Worm (Caenorhabditis elegans) whole organism, L2 larva: Measurements from ENCODE around the gene pcyt-1.

ENCODE experiments used
- aly-2 ChIP-seq: fragments of 150-350 bp; optimal IDR thresholded peaks from 2 replicates; lab custom pipeline; 2014; ENCODE audit warnings: missing biosample characterization, missing genetic modification characterization
- ama-1 ChIP-seq: fragments of 150-350 bp; optimal IDR thresholded peaks from 2 replicates; lab custom pipeline; 2018; ENCODE audit warnings: inconsistent platforms
- elt-1 ChIP-seq: fragments of 150-350 bp; optimal IDR thresholded peaks from 2 replicates; lab custom pipeline; 2014; ENCODE audit warnings: missing biosample characterization, missing genetic modification characterization
- elt-3 ChIP-seq: sonication (generic microtip); optimal IDR thresholded peaks from 2 replicates; lab custom pipeline; 2017; ENCODE audit warnings: missing biosample characterization, missing genetic modification characterization
- lin-39 ChIP-seq: fragments of 150-350 bp; optimal IDR thresholded peaks from 2 replicates; lab custom pipeline; 2014; ENCODE audit warnings: missing biosample characterization, missing genetic modification reagents, missing genetic modification characterization
- nhr-10 ChIP-seq: sonication (generic microtip); optimal IDR thresholded peaks from 2 replicates; lab custom pipeline; 2017; ENCODE audit warnings: missing biosample characterization, missing genetic modification characterization
- nhr-6 ChIP-seq: fragments of 150-350 bp; optimal IDR thresholded peaks from 2 replicates; lab custom pipeline; 2014; ENCODE audit warnings: missing biosample characterization, missing genetic modification characterization
- snpc-4 ChIP-seq: fragments of 150-350 bp; optimal IDR thresholded peaks from 2 replicates; lab custom pipeline; 2014; ENCODE audit warnings: missing biosample characterization, missing genetic modification characterization
- unc-39 ChIP-seq: fragments of 150-350 bp; optimal IDR thresholded peaks from 2 replicates; lab custom pipeline; 2014; ENCODE audit warnings: missing biosample characterization, missing genetic modification characterization
- unc-62 ChIP-seq: fragments of 150-350 bp; optimal IDR thresholded peaks from 2 replicates; lab custom pipeline; 2014; ENCODE audit warnings: missing biosample characterization, missing genetic modification reagents, missing genetic modification characterization
- zag-1 ChIP-seq: fragments of 150-350 bp; optimal IDR thresholded peaks from 2 replicates; lab custom pipeline; 2014; ENCODE audit warnings: missing biosample characterization, missing genetic modification characterization

DNA sequence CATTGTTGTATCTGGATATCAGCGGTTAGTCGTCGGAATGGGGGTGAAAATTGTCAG, 1.2 kb downstream of the pcyt-1 start, which contains the start of the genes unc-98 and F08C6.18:
- TF ChIP-seq aly-2 (tag; lab: Kevin White, UChicago) = no peak
- TF ChIP-seq nhr-10 = no peak
- TF ChIP-seq unc-62 (GFP tag; lab: Kevin White, UChicago) = no peak
- no peak for TF ChIP-seq snpc-4
- TF ChIP-seq elt-3 (tag; lab: Kevin White, UChicago) = no peak
- TF ChIP-seq unc-39 (tag; lab: Kevin White, UChicago) = no peak
- TF ChIP-seq elt-1 (tag; lab: Kevin White, UChicago) = no peak
- TF ChIP-seq lin-39 = no peak
- no peak for TF ChIP-seq ama-1 (lab: Kevin White, UChicago)
- TF ChIP-seq zag-1 (tag; lab: Kevin White, UChicago) = no peak
- TF ChIP-seq nhr-6 (tag; lab: Kevin White, UChicago) = no peak
